Worm (Caenorhabditis elegans) whole organism, young adult: ENCODE data around the gene dpy-18.

Source experiments
- B0035.1 ChIP-seq: sonication (generic microtip); optimal IDR thresholded peaks from 2 replicates; lab custom pipeline; 2016; ENCODE audit warnings: missing genetic modification characterization, mild to moderate bottlenecking, missing compliant biosample characterization, missing genotype, missing genetic modification reagents
- B0261.1 ChIP-seq: sonication (generic microtip); optimal IDR thresholded peaks from 2 replicates; lab custom pipeline; 2016; ENCODE audit warnings: mild to moderate bottlenecking, missing genetic modification characterization, moderate library complexity, missing compliant biosample characterization
- C17E4.6 ChIP-seq: fragments of 200-800 bp; sonication (Bioruptor generic); IDR thresholded peaks from 2 replicates; pipeline ENCODE4 v1.3.6; 2022; ENCODE audit warnings: missing genetic modification reagents, missing genetic modification characterization, missing compliant biosample characterization
- D2030.7 ChIP-seq: fragments of 200-800 bp; sonication (Bioruptor generic); IDR thresholded peaks from 2 replicates; pipeline ENCODE4 v1.3.6; 2022; ENCODE audit warnings: missing genetic modification reagents, missing genetic modification characterization, missing compliant biosample characterization
- F10E7.11 ChIP-seq: sonication (generic microtip); optimal IDR thresholded peaks from 2 replicates; lab custom pipeline; 2017; ENCODE audit warnings: mild to moderate bottlenecking, missing genetic modification characterization, moderate library complexity, missing compliant biosample characterization
- F22D6.2 ChIP-seq: sonication (generic microtip); optimal IDR thresholded peaks from 2 replicates; lab custom pipeline; 2016; ENCODE audit warnings: mild to moderate bottlenecking, missing genetic modification characterization, missing compliant biosample characterization
- F33H1.4 ChIP-seq: fragments of 200-800 bp; sonication (Bioruptor generic); IDR thresholded peaks from 2 replicates; pipeline ENCODE4 v1.3.6; 2022; ENCODE audit warnings: missing genetic modification reagents, missing genetic modification characterization, missing compliant biosample characterization
- F55B11.4 ChIP-seq: sonication (generic microtip); optimal IDR thresholded peaks from 2 replicates; lab custom pipeline; 2016; ENCODE audit warnings: missing compliant biosample characterization, missing genetic modification characterization, borderline replicate concordance; ENCODE audit not compliant: insufficient read depth
- K11D2.4 ChIP-seq: fragments of 200-800 bp; sonication (Bioruptor generic); IDR thresholded peaks from 2 replicates; pipeline ENCODE4 v1.3.6; 2022; ENCODE audit warnings: missing genetic modification reagents, missing genetic modification characterization, missing compliant biosample characterization
- K12H6.12 ChIP-seq: fragments of 200-800 bp; sonication (Bioruptor generic); optimal IDR thresholded peaks from 2 replicates; lab custom pipeline; 2018; ENCODE audit warnings: mild to moderate bottlenecking, missing genetic modification characterization, missing compliant biosample characterization
- T07F8.4 ChIP-seq: sonication (generic microtip); optimal IDR thresholded peaks from 2 replicates; lab custom pipeline; 2016; ENCODE audit warnings: mild to moderate bottlenecking, missing genetic modification characterization, moderate library complexity, missing compliant biosample characterization
- Y53F4B.3 ChIP-seq: fragments of 200-800 bp; sonication (Bioruptor generic); IDR thresholded peaks from 2 replicates; pipeline ENCODE4 v1.3.6; 2022; ENCODE audit warnings: missing genetic modification reagents, missing genetic modification characterization, missing compliant biosample characterization
- Y53G8AR.9 ChIP-seq: fragments of 200-800 bp; sonication (Bioruptor generic); conservative IDR thresholded peaks from 2 replicates; pipeline ENCODE4 v1.3.6; 2022; ENCODE audit warnings: missing genetic modification reagents, missing genetic modification characterization, missing compliant biosample characterization
- Y67H2A.10 ChIP-seq: fragments of 200-800 bp; sonication (Bioruptor generic); conservative IDR thresholded peaks from 2 replicates; pipeline ENCODE4 v1.3.6; 2022; ENCODE audit warnings: missing genetic modification reagents, missing genetic modification characterization, missing compliant biosample characterization
- Y79H2A.3 ChIP-seq: fragments of 200-800 bp; sonication (Bioruptor generic); conservative IDR thresholded peaks from 2 replicates; pipeline ENCODE4 v1.3.6; 2022; ENCODE audit warnings: missing genetic modification reagents, missing genetic modification characterization, missing compliant biosample characterization
- ama-1 ChIP-seq, 3 experiments: fragments of 150-350 bp in 1 of 3; sonication (generic microtip) in 2 of 3; optimal IDR thresholded peaks; 2 replicates each; lab custom pipeline; 2014 to 2018; ENCODE audit warnings: missing biosample characterization in 2 of 3, missing genetic modification characterization in 2 of 3, missing genetic modification reagents in 2 of 3
- aptf-2 ChIP-seq: fragments of 200-800 bp; sonication (Bioruptor generic); conservative IDR thresholded peaks from 2 replicates; pipeline ENCODE4 v1.3.6; 2022; ENCODE audit warnings: missing genetic modification reagents, missing genetic modification characterization, missing compliant biosample characterization
- athp-1 ChIP-seq: sonication (generic microtip); optimal IDR thresholded peaks from 2 replicates; lab custom pipeline; 2017; ENCODE audit warnings: mild to moderate bottlenecking, missing genetic modification characterization, missing compliant biosample characterization
- attf-5 ChIP-seq: fragments of 200-800 bp; sonication (Bioruptor generic); optimal IDR thresholded peaks from 2 replicates; lab custom pipeline; 2018; ENCODE audit warnings: mild to moderate bottlenecking, missing genetic modification characterization, missing compliant biosample characterization
- attf-6 ChIP-seq: fragments of 200-800 bp; sonication (Bioruptor generic); IDR thresholded peaks from 2 replicates; pipeline ENCODE4 v1.3.6; 2022; ENCODE audit warnings: missing genetic modification reagents, missing genetic modification characterization, missing compliant biosample characterization
- bed-1 ChIP-seq: fragments of 200-800 bp; sonication (Bioruptor generic); IDR thresholded peaks from 2 replicates; pipeline ENCODE4 v1.3.6; 2022; ENCODE audit warnings: missing genetic modification reagents, missing genetic modification characterization, missing compliant biosample characterization
- cebp-1 ChIP-seq, 2 experiments: fragments of 200-800 bp in 1 of 2; sonication (Bioruptor generic) in 1 of 2; sonication (generic microtip) in 1 of 2; IDR thresholded peaks in 1 of 2; optimal IDR thresholded peaks in 1 of 2; 2 replicates each; pipeline versions ENCODE4 v1.3.6 to Lab custom; 2017 to 2022; ENCODE audit warnings: missing compliant biosample characterization in 2 of 2, missing genetic modification characterization in 2 of 2, mild to moderate bottlenecking in 1 of 2, missing genetic modification reagents in 1 of 2, moderate library complexity in 1 of 2
- ceh-27 ChIP-seq: fragments of 200-800 bp; sonication (Bioruptor generic); optimal IDR thresholded peaks from 2 replicates; lab custom pipeline; 2018; ENCODE audit warnings: mild to moderate bottlenecking, missing genetic modification characterization, moderate library complexity, missing compliant biosample characterization
- ceh-91 ChIP-seq: fragments of 200-800 bp; sonication (Bioruptor generic); IDR thresholded peaks from 2 replicates; pipeline ENCODE4 v1.3.6; 2022; ENCODE audit warnings: missing genetic modification reagents, missing genetic modification characterization, missing compliant biosample characterization
- dpff-1 ChIP-seq: sonication (generic microtip); optimal IDR thresholded peaks from 2 replicates; lab custom pipeline; 2017; ENCODE audit warnings: mild to moderate bottlenecking, missing genetic modification characterization, missing compliant biosample characterization
- dpl-1 ChIP-seq: fragments of 150-350 bp; optimal IDR thresholded peaks from 2 replicates; lab custom pipeline; 2014; ENCODE audit warnings: missing biosample characterization, missing genetic modification reagents, missing genetic modification characterization
- egl-44 ChIP-seq: fragments of 200-800 bp; sonication (Bioruptor generic); IDR thresholded peaks from 2 replicates; pipeline ENCODE4 v1.3.6; 2022; ENCODE audit warnings: missing genetic modification reagents, missing genetic modification characterization, missing compliant biosample characterization
- ekl-4 ChIP-seq: fragments of 200-800 bp; sonication (Bioruptor generic); IDR thresholded peaks from 2 replicates; pipeline ENCODE4 v1.3.6; 2022; ENCODE audit warnings: missing genetic modification reagents, missing genetic modification characterization, missing compliant biosample characterization
- fkh-3 ChIP-seq: sonication (generic microtip); optimal IDR thresholded peaks from 2 replicates; lab custom pipeline; 2016; ENCODE audit warnings: mild to moderate bottlenecking, missing genetic modification characterization, missing compliant biosample characterization
- hlh-26 ChIP-seq: fragments of 200-800 bp; sonication (Bioruptor generic); conservative IDR thresholded peaks from 2 replicates; pipeline ENCODE4 v1.3.6; 2022; ENCODE audit warnings: missing genetic modification reagents, missing genetic modification characterization, missing compliant biosample characterization
- let-526 ChIP-seq: fragments of 200-800 bp; sonication (Bioruptor generic); IDR thresholded peaks from 2 replicates; pipeline ENCODE4 v1.3.6; 2022; ENCODE audit warnings: missing genetic modification reagents, missing genetic modification characterization, missing compliant biosample characterization
- lin-26 ChIP-seq: fragments of 200-800 bp; sonication (Bioruptor generic); IDR thresholded peaks from 2 replicates; pipeline ENCODE4 v1.3.6; 2022; ENCODE audit warnings: missing genetic modification reagents, missing genetic modification characterization, missing compliant biosample characterization
- lin-40 ChIP-seq: sonication (generic microtip); optimal IDR thresholded peaks from 2 replicates; lab custom pipeline; 2016; ENCODE audit warnings: missing genetic modification characterization, mild to moderate bottlenecking, missing compliant biosample characterization, missing genotype, missing genetic modification reagents
- lsl-1 ChIP-seq: fragments of 200-800 bp; sonication (Bioruptor generic); optimal IDR thresholded peaks from 2 replicates; lab custom pipeline; 2018; ENCODE audit warnings: mild to moderate bottlenecking, missing genetic modification characterization, moderate library complexity, missing compliant biosample characterization
- madf-3 ChIP-seq: fragments of 200-800 bp; sonication (Bioruptor generic); IDR thresholded peaks from 2 replicates; pipeline ENCODE4 v1.3.6; 2022; ENCODE audit warnings: missing genetic modification reagents, missing genetic modification characterization, missing compliant biosample characterization
- madf-8 ChIP-seq: fragments of 200-800 bp; sonication (Bioruptor generic); conservative IDR thresholded peaks from 2 replicates; pipeline ENCODE4 v1.3.6; 2022; ENCODE audit warnings: missing genetic modification reagents, missing genetic modification characterization, missing compliant biosample characterization
- mcd-1 ChIP-seq: fragments of 200-800 bp; sonication (Bioruptor generic); IDR thresholded peaks from 2 replicates; pipeline ENCODE4 v1.3.6; 2022; ENCODE audit warnings: missing genetic modification reagents, missing genetic modification characterization, missing compliant biosample characterization
- mel-28 ChIP-seq: sonication (generic microtip); optimal IDR thresholded peaks from 2 replicates; lab custom pipeline; 2016; ENCODE audit warnings: borderline replicate concordance, mild to moderate bottlenecking, missing genetic modification characterization, missing compliant biosample characterization
- mes-4 ChIP-seq: sonication (generic microtip); optimal IDR thresholded peaks from 2 replicates; lab custom pipeline; 2016; ENCODE audit warnings: missing genotype, missing genetic modification characterization, missing compliant biosample characterization
- nhr-120 ChIP-seq: fragments of 200-800 bp; sonication (Bioruptor generic); IDR thresholded peaks from 2 replicates; pipeline ENCODE4 v1.3.6; 2022; ENCODE audit warnings: missing genetic modification characterization, missing compliant biosample characterization
- nhr-27 ChIP-seq: fragments of 200-800 bp; sonication (Bioruptor generic); optimal IDR thresholded peaks from 2 replicates; lab custom pipeline; 2018; ENCODE audit warnings: mild to moderate bottlenecking, missing genetic modification characterization, moderate library complexity, missing compliant biosample characterization
- rpc-1 ChIP-seq, 2 experiments: fragments of 150-350 bp in 1 of 2; sonication (generic microtip) in 1 of 2; optimal IDR thresholded peaks; 2 replicates each; lab custom pipeline; 2014 to 2018; ENCODE audit warnings: missing biosample characterization in 1 of 2, missing genetic modification characterization in 1 of 2, missing genetic modification reagents in 1 of 2, missing genotype in 1 of 2
- tbp1 ChIP-seq: fragments of 200-800 bp; sonication (Bioruptor generic); optimal IDR thresholded peaks from 2 replicates; lab custom pipeline; 2018; ENCODE audit warnings: mild to moderate bottlenecking, missing genetic modification characterization, missing compliant biosample characterization
- unc-130 ChIP-seq: sonication (generic microtip); optimal IDR thresholded peaks from 2 replicates; lab custom pipeline; 2016; ENCODE audit warnings: missing genetic modification reagents, missing genetic modification characterization, missing compliant biosample characterization
- zim-3 ChIP-seq: sonication (generic microtip); optimal IDR thresholded peaks from 2 replicates; lab custom pipeline; 2017; ENCODE audit warnings: mild to moderate bottlenecking, missing genetic modification characterization, moderate library complexity, missing compliant biosample characterization
- ztf-6 ChIP-seq: fragments of 200-800 bp; sonication (Bioruptor generic); IDR thresholded peaks from 2 replicates; pipeline ENCODE4 v1.3.6; 2022; ENCODE audit warnings: missing genetic modification reagents, missing genetic modification characterization, missing compliant biosample characterization

dpy-18 gene

ce11 chrIII:11371688-11372087, 6.1 kb downstream of the dpy-18 start, which contains the start of gene tba-7:
tba-7 (minus strand) TSS chrIII:11371788.
- TF ChIP-seq B0261.1 (tag; lab: Kevin White, UChicago): peak; percentile 45
- no peak for TF ChIP-seq ceh-27
- TF ChIP-seq F10E7.11: no peak
- no peak for TF ChIP-seq aptf-2 (GFP tag; lab: Robert Waterston, UW)
- no peak for TF ChIP-seq cebp-1 (GFP tag; IDR thresholded peaks at IDR 0.05; lab: Robert Waterston, UW)
- peak; percentile 58 for TF ChIP-seq cebp-1 (tag; optimal IDR thresholded peaks at IDR 0.05; lab: Kevin White, UChicago)
- TF ChIP-seq lsl-1: no peak
- no peak for TF ChIP-seq ekl-4
- no peak for TF ChIP-seq K12H6.12
- TF ChIP-seq dpl-1: no peak
- no peak for TF ChIP-seq nhr-27 (tag; lab: Kevin White, UChicago)
- TF ChIP-seq ceh-91 (GFP tag; lab: Robert Waterston, UW): no peak
- no peak for TF ChIP-seq Y67H2A.10
- TF ChIP-seq D2030.7 (GFP tag; lab: Robert Waterston, UW): no peak

- TF ChIP-seq unc-130 (GFP tag; lab: Kevin White, UChicago) (peak; percentile 21), egl-44 (no peak), madf-3 (no peak), mes-4 (peak; percentile 24), F22D6.2 (tag; lab: Kevin White, UChicago) (no peak), K12H6.12 (no peak), tbp1 (GFP tag; lab: Kevin White, UChicago) (peak; percentile 99), mcd-1 (GFP tag; lab: Robert Waterston, UW) (peak; percentile 56), let-526 (0 out of 2 replicates have a peak, but pooled peaks have one; percentile 40), Y53F4B.3 (GFP tag; lab: Robert Waterston, UW) (0 out of 2 replicates have a peak, but pooled peaks have one; percentile 26), B0261.1 (tag; lab: Kevin White, UChicago) (peak; percentile 87), attf-6 (0 out of 2 replicates have a peak, but pooled peaks have one; percentile 53), T07F8.4 (tag; lab: Kevin White, UChicago) (peak; percentile 33), bed-1 (GFP tag; lab: Robert Waterston, UW) (no peak), ama-1 (optimal IDR thresholded peaks at IDR 0.05; lab: Kevin White, UChicago) (no peak), ama-1 (GFP tag; optimal IDR thresholded peaks at IDR 0.05; lab: Kevin White, UChicago) (peak; percentile 49 to 74), C17E4.6 (GFP tag; lab: Robert Waterston, UW) (no peak), ztf-6 (no peak), F55B11.4 (no peak), rpc-1 (optimal IDR thresholded peaks at IDR 0.05; lab: Kevin White, UChicago) (peak; percentile 78), rpc-1 (tag; optimal IDR thresholded peaks at IDR 0.05; lab: Kevin White, UChicago) (peak; percentile 86), zim-3 (tag; lab: Kevin White, UChicago) (peak; percentile 67), ceh-91 (GFP tag; lab: Robert Waterston, UW) (no peak), dpl-1 (no peak), nhr-120 (GFP tag; lab: Robert Waterston, UW) (no peak), hlh-26 (GFP tag; lab: Robert Waterston, UW) (no peak), dpff-1 (tag; lab: Kevin White, UChicago) (no peak), Y79H2A.3 (GFP tag; lab: Robert Waterston, UW) (no peak), madf-8 (GFP tag; lab: Robert Waterston, UW) (no peak), athp-1 (tag; lab: Kevin White, UChicago) (peak; percentile 76), B0035.1 (tag; lab: Kevin White, UChicago) (peak; percentile 44), attf-5 (GFP tag; lab: Kevin White, UChicago) (peak; percentile 34), fkh-3 (tag; lab: Kevin White, UChicago) (peak; percentile 38), lin-26 (GFP tag; lab: Robert Waterston, UW) (peak; percentile 94), mel-28 (tag; lab: Kevin White, UChicago) (no peak), Y53G8AR.9 (no peak), lin-40 (tag; lab: Kevin White, UChicago) (peak; percentile 58), K11D2.4 (GFP tag; lab: Robert Waterston, UW) (no peak), F33H1.4 (GFP tag; lab: Robert Waterston, UW) (peak; percentile 43)
Observed at ce11 chrIII:11371236-11371635, 6.5 kb downstream of the dpy-18 start.
